Worm (Caenorhabditis elegans): ENCODE data around the gene acl-7.

DNA sequence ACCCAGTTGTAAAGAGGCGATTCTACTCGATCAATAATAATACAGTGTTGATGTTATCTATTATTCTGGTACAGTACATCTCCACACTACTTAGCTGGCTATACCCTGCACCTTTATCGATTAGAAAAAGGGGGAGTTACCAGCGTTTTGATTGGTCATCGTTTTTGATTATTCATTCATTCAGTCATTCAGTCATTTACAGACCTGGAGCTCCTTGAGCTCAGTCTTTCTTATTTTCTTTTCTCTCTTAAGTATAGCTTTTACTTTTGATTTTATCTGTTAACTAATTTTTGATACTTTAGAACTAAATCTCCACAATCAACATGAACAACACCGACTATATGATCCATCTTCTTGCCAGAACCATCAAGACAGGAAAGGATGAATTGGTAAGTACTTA is 33.9 kb upstream of the acl-7 start, which contains the start of gene Y46G5A.28:
- TF ChIP-seq Y56A3A.18 (GFP tag; IDR thresholded peaks at IDR 0.05) (no peak), hmg-20 (GFP tag; IDR thresholded peaks at IDR 0.05) (no peak), ama-1 (optimal IDR thresholded peaks at IDR 0.05) (no peak), ama-1 (GFP tag; optimal IDR thresholded peaks at IDR 0.05) (no peak), lin-26 (GFP tag; IDR thresholded peaks at IDR 0.05) (no peak), ets-4 (GFP tag; optimal IDR thresholded peaks at IDR 0.05) (no peak), lin-35 (GFP tag; optimal IDR thresholded peaks at IDR 0.05) (no peak)
